Worm (Caenorhabditis elegans): ENCODE data around the gene atg-3.

atg-3 gene

ce11 chrIV:1010212-1010611 lies at the start of gene atg-3:
Gene atg-3, plus strand, starts transcription at chrIV:1010512.
- TF ChIP-seq zag-1 (tag; optimal IDR thresholded peaks at IDR 0.05) (no peak), fkh-8 (tag; optimal IDR thresholded peaks at IDR 0.05) (no peak), ama-1 (optimal IDR thresholded peaks at IDR 0.05) (no peak), sup-37 (GFP tag; optimal IDR thresholded peaks at IDR 0.05) (no peak), lir-3 (tag; optimal IDR thresholded peaks at IDR 0.05; ENCODE audit: poor library complexity) (no peak), Y116A8C.19 (tag; optimal IDR thresholded peaks at IDR 0.05; ENCODE audit: borderline replicate concordance) (no peak), mdl-1 (tag; optimal IDR thresholded peaks at IDR 0.05) (no peak), ceh-8 (GFP tag; optimal IDR thresholded peaks at IDR 0.05) (no peak), isw-1 (GFP tag; IDR thresholded peaks at IDR 0.05) (no peak), C04F5.9 (tag; optimal IDR thresholded peaks at IDR 0.05) (no peak), ceh-82 (tag; optimal IDR thresholded peaks at IDR 0.05) (no peak), nhr-11 (tag; optimal IDR thresholded peaks at IDR 0.05) (no peak), unc-98 (GFP tag; IDR thresholded peaks at IDR 0.05) (no peak), fkh-10 (GFP tag; optimal IDR thresholded peaks at IDR 0.05) (no peak), skn-1 (tag; optimal IDR thresholded peaks at IDR 0.05) (no peak), egl-13 (tag; optimal IDR thresholded peaks at IDR 0.05) (no peak), xbp-1 (tag; optimal IDR thresholded peaks at IDR 0.05) (no peak), ztf-11 (tag; optimal IDR thresholded peaks at IDR 0.05) (no peak)

ce11 chrIV:961862-962261 lies 48.5 kb upstream of the atg-3 start:
- TF ChIP-seq efl-3 (GFP tag; optimal IDR thresholded peaks at IDR 0.05) (no peak), nhr-12 (tag; optimal IDR thresholded peaks at IDR 0.05) (no peak), grh-1 (GFP tag; IDR thresholded peaks at IDR 0.05) (no peak), lin-35 (GFP tag; optimal IDR thresholded peaks at IDR 0.05) (no peak)

ce11 chrIV:971122-971521 lies 39.2 kb upstream of the atg-3 start:
- TF ChIP-seq mdl-1 (tag; optimal IDR thresholded peaks at IDR 0.05), result no peak
- no peak for TF ChIP-seq mab-9 (GFP tag; IDR thresholded peaks at IDR 0.05)
- no peak for TF ChIP-seq jun-1 (tag; optimal IDR thresholded peaks at IDR 0.05)
- no peak for TF ChIP-seq efl-1 (optimal IDR thresholded peaks at IDR 0.05)
- TF ChIP-seq efl-1 (GFP tag; optimal IDR thresholded peaks at IDR 0.05 in 1 of 2), result no peak
- TF ChIP-seq tlp-1 (tag; optimal IDR thresholded peaks at IDR 0.05), result no peak
- TF ChIP-seq tbx-2 (tag; optimal IDR thresholded peaks at IDR 0.05), result no peak
- TF ChIP-seq ceh-63 (GFP tag; optimal IDR thresholded peaks at IDR 0.05), result no peak
- TF ChIP-seq hlh-4 (tag; optimal IDR thresholded peaks at IDR 0.05), result no peak
- no peak for TF ChIP-seq fkh-4 (tag; optimal IDR thresholded peaks at IDR 0.05; ENCODE audit: borderline replicate concordance)
- TF ChIP-seq lsy-2 (tag; optimal IDR thresholded peaks at IDR 0.05), result no peak

ce11 chrIV:972401-972800 lies 37.9 kb upstream of the atg-3 start:
- TF ChIP-seq C04F5.9 (tag; optimal IDR thresholded peaks at IDR 0.05), result no peak
- TF ChIP-seq elt-3 (tag; optimal IDR thresholded peaks at IDR 0.05), result no peak
- TF ChIP-seq unc-130 (tag; optimal IDR thresholded peaks at IDR 0.05), result no peak
- no peak for TF ChIP-seq ztf-4 (tag; optimal IDR thresholded peaks at IDR 0.05)
- TF ChIP-seq lin-14 (GFP tag; optimal IDR thresholded peaks at IDR 0.05), result no peak
- no peak for TF ChIP-seq lin-13 (GFP tag; optimal IDR thresholded peaks at IDR 0.05)
- no peak for TF ChIP-seq zag-1 (tag; optimal IDR thresholded peaks at IDR 0.05)
- TF ChIP-seq pag-3 (tag; optimal IDR thresholded peaks at IDR 0.05; ENCODE audit: borderline replicate concordance, insufficient read depth), result no peak
- TF ChIP-seq jun-1 (tag; optimal IDR thresholded peaks at IDR 0.05), result no peak
- no peak for TF ChIP-seq unc-86 (tag; optimal IDR thresholded peaks at IDR 0.05)
- no peak for TF ChIP-seq ces-1 (GFP tag; optimal IDR thresholded peaks at IDR 0.05)
- no peak for TF ChIP-seq efl-1 (optimal IDR thresholded peaks at IDR 0.05)
- no peak for TF ChIP-seq efl-1 (GFP tag; optimal IDR thresholded peaks at IDR 0.05 in 1 of 2)
- TF ChIP-seq skn-1 (tag; optimal IDR thresholded peaks at IDR 0.05), result no peak

All from whole organism, L1 larva.